Worm (Caenorhabditis elegans) whole organism, midembryonic: ENCODE measurements around the gene C17H12.5.

Source experiments
- T22C8.4 ChIP-seq: fragments of 200-800 bp; sonication (Bioruptor generic); IDR thresholded peaks from 2 replicates; pipeline ENCODE4 v1.3.6; 2022; ENCODE audit warnings: missing genetic modification characterization, missing compliant biosample characterization
- cog-1 ChIP-seq: sonication (generic microtip); optimal IDR thresholded peaks from 2 replicates; lab custom pipeline; 2016; ENCODE audit warnings: missing genetic modification characterization, missing compliant biosample characterization
- flt-1 ChIP-seq: fragments of 200-800 bp; sonication (Bioruptor generic); IDR thresholded peaks from 2 replicates; pipeline ENCODE4 v1.3.6; 2022; ENCODE audit warnings: missing genetic modification characterization, missing compliant biosample characterization
- klf-2 ChIP-seq: fragments of 200-800 bp; sonication (Bioruptor generic); conservative IDR thresholded peaks from 2 replicates; pipeline ENCODE4 v1.3.6; 2022; ENCODE audit warnings: missing genetic modification reagents, missing genetic modification characterization, missing compliant biosample characterization
- med-1 ChIP-seq: sonication (generic microtip); optimal IDR thresholded peaks from 2 replicates; lab custom pipeline; 2017; ENCODE audit warnings: missing genetic modification characterization, mild to moderate bottlenecking, missing compliant biosample characterization, antibody characterized with exemption, missing genetic modification reagents; ENCODE audit not compliant: insufficient read depth
- ref-1 ChIP-seq: fragments of 200-800 bp; sonication (Bioruptor generic); conservative IDR thresholded peaks from 2 replicates; pipeline ENCODE4 v1.3.6; 2022; ENCODE audit warnings: missing genetic modification reagents, missing genetic modification characterization, missing compliant biosample characterization
- tab-1 ChIP-seq: fragments of 200-800 bp; sonication (Bioruptor generic); IDR thresholded peaks from 2 replicates; pipeline ENCODE4 v1.3.6; 2022; ENCODE audit warnings: missing genetic modification characterization, missing compliant biosample characterization
- ztf-23 ChIP-seq: fragments of 200-800 bp; sonication (Bioruptor generic); IDR thresholded peaks from 2 replicates; pipeline ENCODE4 v1.3.6; 2022; ENCODE audit warnings: missing genetic modification reagents, missing genetic modification characterization, missing compliant biosample characterization
- ztf-29 ChIP-seq: fragments of 200-800 bp; sonication (Bioruptor generic); IDR thresholded peaks from 2 replicates; pipeline ENCODE4 v1.3.6; 2022; ENCODE audit warnings: missing genetic modification reagents, missing genetic modification characterization, missing compliant biosample characterization

Gene C17H12.5

ce11 chrIV:6806475-6807063 is 10.9 kb downstream of the C17H12.5 start, which contains the start of gene C17H12.10:
TSS of gene C17H12.10 (plus strand) at chrIV:6806799.
- TF ChIP-seq T22C8.4 (GFP tag; lab: Robert Waterston, UW): no peak
- TF ChIP-seq tab-1 (GFP tag; lab: Robert Waterston, UW): no peak
- TF ChIP-seq ztf-23 (GFP tag; lab: Robert Waterston, UW): no peak
- no peak for TF ChIP-seq ref-1 (GFP tag; lab: Robert Waterston, UW)

- TF ChIP-seq klf-2 (GFP tag; lab: Robert Waterston, UW): no peak
- no peak for TF ChIP-seq flt-1 (GFP tag; lab: Robert Waterston, UW)
- TF ChIP-seq ztf-29 (GFP tag; lab: Robert Waterston, UW): no peak
- no peak for TF ChIP-seq med-1 (GFP tag; lab: Kevin White, UChicago)
- no peak for TF ChIP-seq ref-1 (GFP tag; lab: Robert Waterston, UW)
These were observed 12.6 kb downstream of the C17H12.5 start, which contains the start of gene C17H12.37 for ce11 chrIV:6804815-6805214. TSS of gene C17H12.37 (plus strand) at chrIV:6805115.

- TF ChIP-seq ztf-29 (GFP tag; lab: Robert Waterston, UW) (no peak), med-1 (GFP tag; lab: Kevin White, UChicago) (no peak), tab-1 (GFP tag; lab: Robert Waterston, UW) (no peak), flt-1 (GFP tag; lab: Robert Waterston, UW) (no peak), cog-1 (tag; lab: Kevin White, UChicago) (no peak), klf-2 (GFP tag; lab: Robert Waterston, UW) (no peak), T22C8.4 (GFP tag; lab: Robert Waterston, UW) (no peak), ztf-23 (GFP tag; lab: Robert Waterston, UW) (no peak), ref-1 (GFP tag; lab: Robert Waterston, UW) (no peak)
These were observed 13.6 kb downstream of the C17H12.5 start for ce11 chrIV:6803805-6804344.

ce11 chrIV:6803294-6803693 is 14.2 kb downstream of the C17H12.5 start:
- no peak for TF ChIP-seq med-1 (GFP tag; lab: Kevin White, UChicago)
- no peak for TF ChIP-seq ztf-23 (GFP tag; lab: Robert Waterston, UW)
- TF ChIP-seq ztf-29 (GFP tag; lab: Robert Waterston, UW): no peak
- TF ChIP-seq cog-1 (tag; lab: Kevin White, UChicago): no peak
- no peak for TF ChIP-seq ref-1 (GFP tag; lab: Robert Waterston, UW)
- TF ChIP-seq flt-1 (GFP tag; lab: Robert Waterston, UW): no peak
- no peak for TF ChIP-seq klf-2 (GFP tag; lab: Robert Waterston, UW)
- TF ChIP-seq tab-1 (GFP tag; lab: Robert Waterston, UW): no peak
- TF ChIP-seq T22C8.4 (GFP tag; lab: Robert Waterston, UW): no peak

ce11 chrIV:6802132-6802531 is 15.3 kb downstream of the C17H12.5 start, which contains the start of the genes cest-4 and C17H12.11:
TSS of gene cest-4 (minus strand) at chrIV:6802337.
TSS of gene C17H12.11 (plus strand) at chrIV:6802387.
- TF ChIP-seq klf-2 (GFP tag; lab: Robert Waterston, UW) (no peak), ref-1 (GFP tag; lab: Robert Waterston, UW) (no peak), T22C8.4 (GFP tag; lab: Robert Waterston, UW) (no peak), ztf-29 (GFP tag; lab: Robert Waterston, UW) (no peak), ztf-23 (GFP tag; lab: Robert Waterston, UW) (no peak), tab-1 (GFP tag; lab: Robert Waterston, UW) (no peak), flt-1 (GFP tag; lab: Robert Waterston, UW) (no peak), med-1 (GFP tag; lab: Kevin White, UChicago) (no peak), cog-1 (tag; lab: Kevin White, UChicago) (no peak)

ce11 chrIV:6795529-6795928 is 21.9 kb downstream of the C17H12.5 start, which contains the start of the genes C17H12.3 and C17H12.12:
TSS of gene C17H12.3 (minus strand) at chrIV:6795629.
TSS of gene C17H12.12 (plus strand) at chrIV:6795924.
- TF ChIP-seq ztf-29 (GFP tag; lab: Robert Waterston, UW) (no peak), ref-1 (GFP tag; lab: Robert Waterston, UW) (no peak), klf-2 (GFP tag; lab: Robert Waterston, UW) (no peak), ztf-23 (GFP tag; lab: Robert Waterston, UW) (no peak)

- TF ChIP-seq ref-1 (GFP tag; lab: Robert Waterston, UW) (no peak), cog-1 (tag; lab: Kevin White, UChicago) (no peak), ztf-29 (GFP tag; lab: Robert Waterston, UW) (no peak), flt-1 (GFP tag; lab: Robert Waterston, UW) (no peak), tab-1 (GFP tag; lab: Robert Waterston, UW) (no peak), klf-2 (GFP tag; lab: Robert Waterston, UW) (no peak), ztf-23 (GFP tag; lab: Robert Waterston, UW) (no peak), med-1 (GFP tag; lab: Kevin White, UChicago) (no peak), T22C8.4 (GFP tag; lab: Robert Waterston, UW) (no peak)
These were observed 24.0 kb downstream of the C17H12.5 start for ce11 chrIV:6793310-6793966.

- no peak for TF ChIP-seq ref-1 (GFP tag; lab: Robert Waterston, UW)
- no peak for TF ChIP-seq med-1 (GFP tag; lab: Kevin White, UChicago)
- TF ChIP-seq ztf-29 (GFP tag; lab: Robert Waterston, UW): no peak
- no peak for TF ChIP-seq T22C8.4 (GFP tag; lab: Robert Waterston, UW)
- no peak for TF ChIP-seq tab-1 (GFP tag; lab: Robert Waterston, UW)
- no peak for TF ChIP-seq ztf-23 (GFP tag; lab: Robert Waterston, UW)
- no peak for TF ChIP-seq flt-1 (GFP tag; lab: Robert Waterston, UW)
- TF ChIP-seq cog-1 (tag; lab: Kevin White, UChicago): no peak
- no peak for TF ChIP-seq klf-2 (GFP tag; lab: Robert Waterston, UW)
These were observed 24.8 kb downstream of the C17H12.5 start for ce11 chrIV:6792380-6793309.
